Worm (Caenorhabditis elegans) whole organism, L4 larva: ENCODE measurements around the gene T14G8.4.

Experiments used
- D1046.2 ChIP-seq: fragments of 200-800 bp; sonication (Bioruptor generic); IDR thresholded peaks from 2 replicates; pipeline ENCODE4 v1.3.6; 2022; ENCODE audit warnings: missing genetic modification characterization, missing compliant biosample characterization
- F49E8.2 ChIP-seq: sonication (generic microtip); optimal IDR thresholded peaks from 2 replicates; lab custom pipeline; 2016; ENCODE audit warnings: missing compliant biosample characterization, mild to moderate bottlenecking, missing genetic modification characterization, borderline replicate concordance
- T26A8.4 ChIP-seq: fragments of 200-800 bp; sonication (Bioruptor generic); IDR thresholded peaks from 2 replicates; pipeline ENCODE4 v1.3.6; 2022; ENCODE audit warnings: missing genetic modification characterization, missing compliant biosample characterization
- aha-1 ChIP-seq: fragments of 150-350 bp; peaks from one replicate; lab custom pipeline; 2014; ENCODE audit warnings: missing biosample characterization, missing genetic modification characterization
- aly-2 ChIP-seq: sonication (generic microtip); optimal IDR thresholded peaks from 2 replicates; lab custom pipeline; 2018; ENCODE audit warnings: missing biosample characterization, missing genetic modification characterization
- ceh-28 ChIP-seq: fragments of 150-350 bp; optimal IDR thresholded peaks from 2 replicates; lab custom pipeline; 2014; ENCODE audit warnings: missing biosample characterization, missing genetic modification reagents, missing genetic modification characterization
- ceh-82 ChIP-seq: sonication (generic microtip); optimal IDR thresholded peaks from 2 replicates; lab custom pipeline; 2017; ENCODE audit warnings: missing biosample characterization, missing genetic modification characterization
- daf-16 ChIP-seq, 3 experiments: sonication (generic microtip); optimal IDR thresholded peaks; 2 replicates each; lab custom pipeline; 2016 to 2017; ENCODE audit warnings: missing genetic modification characterization in 3 of 3, missing genetic modification reagents in 3 of 3, mild to moderate bottlenecking in 2 of 3, missing compliant biosample characterization in 2 of 3, missing biosample characterization in 1 of 3, moderate library complexity in 1 of 3
- daf-19 ChIP-seq: fragments of 200-800 bp; sonication (Bioruptor generic); conservative IDR thresholded peaks from 2 replicates; pipeline ENCODE4 v1.3.6; 2022; ENCODE audit warnings: missing genetic modification characterization, missing compliant biosample characterization
- dmd-6 ChIP-seq: fragments of 200-800 bp; sonication (Bioruptor generic); IDR thresholded peaks from 2 replicates; pipeline ENCODE4 v1.3.6; 2022; ENCODE audit warnings: missing genetic modification reagents, missing genetic modification characterization, missing compliant biosample characterization
- dmd-9 ChIP-seq: fragments of 200-800 bp; sonication (Bioruptor generic); IDR thresholded peaks from 2 replicates; pipeline ENCODE4 v1.3.6; 2022; ENCODE audit warnings: missing genetic modification reagents, missing genetic modification characterization, missing compliant biosample characterization
- fos-1 ChIP-seq: fragments of 150-350 bp; optimal IDR thresholded peaks from 2 replicates; lab custom pipeline; 2014; ENCODE audit warnings: missing biosample characterization, missing genetic modification characterization
- gei-8 ChIP-seq: fragments of 200-800 bp; sonication (Bioruptor generic); optimal IDR thresholded peaks from 2 replicates; lab custom pipeline; 2018; ENCODE audit warnings: mild to moderate bottlenecking, missing genetic modification characterization, missing compliant biosample characterization
- hlh-11 ChIP-seq: fragments of 200-800 bp; sonication (Bioruptor generic); optimal IDR thresholded peaks from 2 replicates; lab custom pipeline; 2018; ENCODE audit warnings: mild to moderate bottlenecking, missing genetic modification characterization, missing compliant biosample characterization
- jun-1 ChIP-seq: fragments of 150-350 bp; optimal IDR thresholded peaks from 2 replicates; lab custom pipeline; 2014; ENCODE audit warnings: missing biosample characterization, missing genetic modification reagents, missing genetic modification characterization
- lin-15B ChIP-seq: fragments of 150-350 bp; sonication (generic microtip); optimal IDR thresholded peaks from 3 replicates; lab custom pipeline; 2014; ENCODE audit warnings: missing biosample characterization, missing genetic modification characterization
- lin-39 ChIP-seq: fragments of 150-350 bp; optimal IDR thresholded peaks from 2 replicates; lab custom pipeline; 2014; ENCODE audit warnings: missing biosample characterization, missing genetic modification reagents, missing genetic modification characterization
- mdl-1 ChIP-seq, 2 experiments: fragments of 150-350 bp in 1 of 2; sonication (generic microtip) in 1 of 2; optimal IDR thresholded peaks; 2 replicates each; lab custom pipeline; 2014 to 2017; ENCODE audit warnings: missing biosample characterization in 2 of 2, missing genetic modification characterization in 2 of 2
- nhr-10 ChIP-seq: fragments of 150-350 bp; optimal IDR thresholded peaks from 2 replicates; lab custom pipeline; 2014; ENCODE audit warnings: missing biosample characterization, missing genetic modification characterization
- nhr-11 ChIP-seq: fragments of 150-350 bp; optimal IDR thresholded peaks from 2 replicates; lab custom pipeline; 2014; ENCODE audit warnings: missing biosample characterization, missing genetic modification characterization
- nhr-25 ChIP-seq: sonication (generic microtip); optimal IDR thresholded peaks from 2 replicates; lab custom pipeline; 2017; ENCODE audit warnings: missing genetic modification characterization, mild to moderate bottlenecking, missing compliant biosample characterization, antibody characterized with exemption, moderate library complexity, borderline replicate concordance; ENCODE audit not compliant: insufficient read depth
- nhr-28 ChIP-seq: fragments of 150-350 bp; optimal IDR thresholded peaks from 2 replicates; lab custom pipeline; 2014; ENCODE audit warnings: missing biosample characterization, missing genetic modification characterization
- nhr-76 ChIP-seq: fragments of 150-350 bp; optimal IDR thresholded peaks from 2 replicates; lab custom pipeline; 2014; ENCODE audit warnings: missing biosample characterization, missing genetic modification characterization
- pqm-1 ChIP-seq: sonication (generic microtip); optimal IDR thresholded peaks from 2 replicates; lab custom pipeline; 2017; ENCODE audit warnings: missing biosample characterization, missing genetic modification characterization
- set-16 ChIP-seq: fragments of 200-800 bp; sonication (Bioruptor generic); IDR thresholded peaks from 2 replicates; pipeline ENCODE4 v1.3.6; 2022; ENCODE audit warnings: missing genetic modification reagents, missing genetic modification characterization, missing compliant biosample characterization
- tra-1 ChIP-seq: fragments of 200-800 bp; sonication (Bioruptor generic); IDR thresholded peaks from 2 replicates; pipeline ENCODE4 v1.3.6; 2022; ENCODE audit warnings: missing genetic modification reagents, missing genetic modification characterization, missing compliant biosample characterization
- unc-39 ChIP-seq: sonication (generic microtip); optimal IDR thresholded peaks from 2 replicates; lab custom pipeline; 2017; ENCODE audit warnings: missing biosample characterization, missing genetic modification characterization
- unc-62 ChIP-seq, 3 experiments: fragments of 150-350 bp in 1 of 3; sonication (generic microtip); optimal IDR thresholded peaks in 2 of 3; peaks in 1 of 3; 1 replicate in 1 of 3; 2 replicates in 2 of 3; lab custom pipeline; 2014 to 2017; ENCODE audit warnings: missing biosample characterization in 3 of 3, missing genetic modification characterization in 3 of 3, missing genetic modification reagents in 3 of 3, missing genotype in 1 of 3
- vab-7 ChIP-seq: fragments of 200-800 bp; sonication (Bioruptor generic); IDR thresholded peaks from 2 replicates; pipeline ENCODE4 v1.3.6; 2022; ENCODE audit warnings: missing genetic modification reagents, missing genetic modification characterization, missing compliant biosample characterization

Gene T14G8.4

DNA sequence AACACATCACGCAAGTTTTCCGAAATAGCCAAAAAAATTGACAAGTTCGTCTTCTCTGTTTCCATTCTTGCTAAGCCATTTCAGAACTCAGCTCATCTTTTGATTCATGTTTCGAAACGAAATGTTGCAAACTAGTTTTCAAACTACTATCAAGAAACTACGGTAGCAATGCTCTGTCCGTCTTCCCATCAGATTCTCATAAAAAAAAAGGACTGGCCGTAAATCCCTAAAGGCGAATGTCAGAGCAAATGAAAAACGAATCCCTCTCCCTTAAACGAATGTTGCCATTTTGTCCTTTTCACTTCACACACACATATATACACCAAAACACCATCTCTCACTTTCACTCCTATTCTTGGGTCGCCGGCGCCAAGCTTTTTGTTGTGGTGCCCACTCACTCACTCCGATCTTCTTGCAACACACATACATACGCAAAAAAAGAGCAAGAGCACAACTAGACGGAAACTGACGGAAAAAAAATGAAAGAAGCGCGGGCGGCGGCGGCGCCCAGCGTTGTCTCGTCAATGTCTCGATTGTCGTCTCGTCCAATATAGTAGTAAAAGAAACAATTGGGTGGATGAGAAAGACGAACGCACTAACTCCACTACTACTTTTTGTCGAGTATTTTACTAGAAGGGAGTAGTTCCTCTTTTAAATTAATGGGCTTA lies 35.8 kb downstream of the T14G8.4 start:
- peak; percentile 52 for TF ChIP-seq aha-1 (tag; lab: Kevin White, UChicago)
- TF ChIP-seq set-16 (GFP tag; lab: Robert Waterston, UW), result no peak
- no peak for TF ChIP-seq nhr-11 (tag; lab: Kevin White, UChicago)
- TF ChIP-seq unc-62 (GFP tag; optimal IDR thresholded peaks at IDR 0.05 in 1 of 2; lab: Kevin White, UChicago), result peak in 1 of 2 experiments; percentile 97
- TF ChIP-seq unc-62 (tag; optimal IDR thresholded peaks at IDR 0.05; lab: Kevin White, UChicago), result no peak
- no peak for TF ChIP-seq ceh-82 (tag; lab: Kevin White, UChicago)
- TF ChIP-seq lin-15B (tag; lab: Kevin White, UChicago), result no peak

DNA sequence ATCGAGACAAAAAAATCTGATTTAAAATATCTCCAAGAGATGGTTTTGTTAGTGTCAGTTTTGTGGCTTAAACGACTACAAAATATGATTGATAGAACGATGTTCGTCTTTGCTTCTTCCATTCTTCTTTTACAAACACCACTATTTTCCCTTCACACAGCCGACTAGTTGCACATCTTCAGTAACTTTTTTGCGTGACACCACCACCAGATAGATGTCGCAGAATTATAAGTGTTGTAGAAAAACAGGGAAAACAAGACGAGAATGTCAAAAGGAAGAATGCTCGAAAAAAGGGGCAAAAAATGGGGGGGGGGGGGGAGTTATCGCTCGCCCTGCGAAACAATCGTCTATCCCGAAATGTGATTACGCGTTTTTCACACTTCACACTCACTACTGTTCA lies 36.9 kb downstream of the T14G8.4 start:
- TF ChIP-seq fos-1 (tag; lab: Kevin White, UChicago) (no peak), unc-62 (GFP tag; optimal IDR thresholded peaks at IDR 0.05 in 1 of 2; lab: Kevin White, UChicago) (peak in 1 of 2 experiments; percentile 97), unc-62 (tag; optimal IDR thresholded peaks at IDR 0.05; lab: Kevin White, UChicago) (no peak), nhr-25 (no peak)

DNA sequence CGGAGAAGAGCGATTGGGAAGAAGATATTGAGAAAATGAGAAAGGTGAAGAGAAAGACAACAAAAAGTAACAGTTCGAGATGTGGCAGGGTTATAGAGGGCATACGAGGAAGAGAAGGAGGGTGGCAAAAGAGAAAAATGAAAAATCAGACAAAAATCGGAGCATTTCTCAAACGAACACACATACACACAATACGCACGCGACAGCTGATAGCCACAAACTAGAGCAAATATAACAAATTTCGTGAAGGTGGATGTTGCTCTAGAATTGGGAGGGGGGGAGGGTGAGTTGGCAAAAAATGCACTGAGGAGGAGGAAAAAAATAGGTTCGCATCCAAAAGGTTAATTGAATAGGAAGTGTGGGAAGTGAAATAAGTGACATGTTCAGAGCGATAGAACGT lies 38.5 kb downstream of the T14G8.4 start:
- peak; percentile 6 for TF ChIP-seq nhr-28 (tag; lab: Kevin White, UChicago)
- TF ChIP-seq unc-62 (GFP tag; optimal IDR thresholded peaks at IDR 0.05 in 1 of 2; lab: Kevin White, UChicago), result peak in 1 of 2 experiments; percentile 39
- no peak for TF ChIP-seq unc-62 (tag; optimal IDR thresholded peaks at IDR 0.05; lab: Kevin White, UChicago)
- no peak for TF ChIP-seq aly-2 (tag; lab: Kevin White, UChicago)
- TF ChIP-seq, all 104 proteins: peak for 2

DNA sequence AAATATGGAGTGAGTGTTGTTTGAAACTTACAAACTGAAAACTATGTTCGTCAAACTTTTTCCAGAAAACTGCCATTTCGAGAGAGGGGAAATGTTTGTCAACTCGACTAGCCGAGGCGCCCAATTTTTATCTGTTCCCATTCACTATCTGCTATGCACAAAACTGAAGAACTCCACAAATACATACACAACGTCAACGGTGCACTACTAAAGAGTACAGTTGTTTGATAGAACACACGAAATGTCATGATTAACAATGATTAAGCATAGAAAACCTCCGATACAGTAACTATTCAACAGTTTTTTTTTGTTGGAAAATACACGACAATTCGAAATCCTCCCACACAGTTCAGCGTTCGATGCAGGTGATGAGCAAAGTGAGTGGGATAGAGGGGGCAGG lies 44.2 kb downstream of the T14G8.4 start:
- TF ChIP-seq F49E8.2 (tag; lab: Kevin White, UChicago) (no peak), unc-39 (tag; lab: Kevin White, UChicago) (no peak), nhr-28 (tag; lab: Kevin White, UChicago) (peak; percentile 62), hlh-11 (tag; lab: Kevin White, UChicago) (no peak), D1046.2 (GFP tag; lab: Robert Waterston, UW) (no peak), daf-19 (GFP tag; lab: Robert Waterston, UW) (no peak), T26A8.4 (GFP tag; lab: Robert Waterston, UW) (no peak), daf-16 (GFP tag; optimal IDR thresholded peaks at IDR 0.05; lab: Kevin White, UChicago) (no peak), daf-16 (tag; optimal IDR thresholded peaks at IDR 0.05; lab: Kevin White, UChicago) (peak; percentile 75), lin-39 (tag; lab: Kevin White, UChicago) (no peak), aly-2 (tag; lab: Kevin White, UChicago) (no peak), pqm-1 (peak; percentile 32), gei-8 (GFP tag; lab: Kevin White, UChicago) (no peak), set-16 (GFP tag; lab: Robert Waterston, UW) (no peak), nhr-10 (tag; lab: Kevin White, UChicago) (no peak), mdl-1 (tag; optimal IDR thresholded peaks at IDR 0.05; lab: Kevin White, UChicago) (no peak), tra-1 (GFP tag; lab: Robert Waterston, UW) (no peak), jun-1 (tag; lab: Kevin White, UChicago) (no peak), dmd-9 (no peak), nhr-76 (no peak)
- TF ChIP-seq, all 104 proteins: peak for 3

DNA sequence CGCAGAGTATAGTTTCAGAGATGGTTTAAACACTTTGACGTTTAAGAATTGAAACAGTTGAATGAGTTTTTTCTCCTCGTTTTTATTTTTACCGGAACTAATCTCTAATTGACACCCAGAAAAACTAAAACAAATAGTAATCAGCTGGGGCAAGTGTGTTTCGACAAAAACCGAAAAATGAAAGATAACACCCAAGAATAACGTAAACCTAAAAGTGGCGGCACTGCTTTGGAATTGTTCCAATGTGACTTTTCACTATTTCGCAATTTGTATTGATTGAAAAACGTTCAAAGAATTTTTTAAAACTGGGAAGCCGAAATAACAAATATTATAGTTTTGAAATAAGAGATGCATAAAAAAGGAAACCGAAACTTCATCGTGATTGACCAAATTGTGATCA lies 44.9 kb downstream of the T14G8.4 start:
- TF ChIP-seq pqm-1 (peak; percentile 24), ceh-28 (tag; lab: Kevin White, UChicago) (no peak), lin-39 (tag; lab: Kevin White, UChicago) (no peak), dmd-6 (peak; percentile 20; the same call in 1 of the 2 replicates), nhr-28 (tag; lab: Kevin White, UChicago) (peak; percentile 33), daf-16 (GFP tag; optimal IDR thresholded peaks at IDR 0.05; lab: Kevin White, UChicago) (no peak), daf-16 (tag; optimal IDR thresholded peaks at IDR 0.05; lab: Kevin White, UChicago) (peak; percentile 74)

DNA sequence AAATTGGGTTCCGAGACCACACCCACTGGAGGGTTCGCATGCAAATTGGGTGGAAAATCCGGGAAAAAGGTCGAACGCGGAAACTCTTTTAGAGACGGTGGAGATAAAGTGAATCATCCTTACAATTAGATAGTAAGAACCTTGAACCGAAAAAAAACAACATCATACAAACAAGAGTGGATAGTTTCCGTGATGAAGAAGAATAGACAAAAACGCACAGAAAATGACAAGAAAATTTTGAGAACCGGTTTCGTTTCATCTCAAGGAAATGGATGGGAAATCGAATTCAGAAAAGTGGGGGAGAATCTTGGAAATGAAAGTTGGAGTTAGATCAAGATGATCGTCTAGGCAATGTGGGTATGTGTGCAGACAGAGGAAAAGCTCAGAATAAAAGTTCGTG lies 48.3 kb downstream of the T14G8.4 start:
- TF ChIP-seq aha-1 (tag; lab: Kevin White, UChicago) (peak; percentile 23), vab-7 (GFP tag; lab: Robert Waterston, UW) (no peak)
